Worm (Caenorhabditis elegans) whole organism, midembryonic: ENCODE data around the gene C01G5.5.

Experiments used
- T22C8.4 ChIP-seq: fragments of 200-800 bp; sonication (Bioruptor generic); IDR thresholded peaks from 2 replicates; pipeline ENCODE4 v1.3.6; 2022; ENCODE audit warnings: missing genetic modification characterization, missing compliant biosample characterization
- flt-1 ChIP-seq: fragments of 200-800 bp; sonication (Bioruptor generic); IDR thresholded peaks from 2 replicates; pipeline ENCODE4 v1.3.6; 2022; ENCODE audit warnings: missing genetic modification characterization, missing compliant biosample characterization

DNA sequence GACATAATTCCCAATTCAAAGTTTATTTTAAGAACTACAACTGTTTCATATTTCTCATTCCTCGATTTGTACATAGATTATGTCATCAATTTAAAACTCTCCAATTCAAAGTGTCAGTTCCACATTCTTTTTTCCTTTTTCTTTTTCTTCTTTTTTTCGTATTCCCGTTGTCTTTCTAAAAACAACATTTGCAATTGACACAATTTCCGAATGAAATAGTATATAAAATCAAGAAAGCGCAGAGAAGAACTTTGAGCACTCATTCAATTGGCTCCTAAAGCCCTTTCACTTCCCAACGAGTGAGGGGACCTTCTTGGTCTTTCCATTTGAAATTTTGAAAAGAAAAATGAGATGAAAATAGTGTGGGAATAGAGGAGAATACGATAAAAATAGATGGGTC lies 23.0 kb downstream of the C01G5.5 start:
- TF ChIP-seq flt-1 (GFP tag; lab: Robert Waterston, UW) (no peak), T22C8.4 (GFP tag; lab: Robert Waterston, UW) (no peak)
